Fruit fly (Drosophila melanogaster): ENCODE results near the gene Mur2B.
A peak's percentile ranks its signal among the peaks of the same experiment; 100 is the strongest.

Gene Mur2B

DNA sequence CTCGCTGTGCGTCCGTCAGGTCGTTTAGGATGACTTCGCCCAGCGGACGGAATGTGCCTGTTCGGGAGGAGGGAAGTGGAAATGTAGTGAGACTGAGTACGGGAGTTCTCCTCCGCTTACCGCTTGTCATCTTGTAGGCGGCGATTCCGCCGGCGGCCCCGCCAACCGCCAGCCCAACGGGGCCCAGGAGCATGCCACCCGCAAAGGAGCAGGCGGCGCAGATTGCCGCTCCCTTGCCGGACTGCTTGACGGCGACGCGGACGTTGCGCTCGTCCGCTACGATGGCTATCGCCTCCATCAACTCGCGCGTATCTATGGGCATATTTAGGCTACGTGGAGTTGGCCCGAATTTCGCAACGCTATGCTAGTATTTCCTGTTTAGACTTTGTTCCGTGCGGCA, at the start of gene Mur2B:
Mur2B (minus strand) TSS at position 101 of the 400 bp plus-strand sequence.
- no peak for TF ChIP-seq noc (tag; optimal IDR thresholded peaks at IDR 0.05)

DNA sequence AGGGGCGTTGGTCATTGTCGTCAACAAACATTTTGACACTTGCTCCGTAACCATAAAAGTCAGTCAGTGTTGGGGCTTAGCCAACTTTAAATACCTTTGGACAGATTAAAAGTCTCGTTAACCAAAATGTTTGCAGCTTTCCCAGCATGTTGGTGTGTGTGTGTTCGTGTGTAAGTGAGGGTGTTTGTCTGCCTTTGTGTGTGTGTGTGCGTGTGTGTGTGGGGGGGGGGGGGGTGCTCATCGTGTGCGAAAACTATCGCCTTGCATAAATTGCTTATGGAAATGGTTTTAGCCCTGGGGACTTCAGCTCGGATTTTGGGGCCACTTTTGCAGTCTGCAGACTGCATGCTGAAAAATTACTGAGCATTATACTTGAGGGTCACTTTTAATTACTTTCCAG, 46.3 kb upstream of the Mur2B start:
- no peak for TF ChIP-seq noc (tag; optimal IDR thresholded peaks at IDR 0.05)

DNA sequence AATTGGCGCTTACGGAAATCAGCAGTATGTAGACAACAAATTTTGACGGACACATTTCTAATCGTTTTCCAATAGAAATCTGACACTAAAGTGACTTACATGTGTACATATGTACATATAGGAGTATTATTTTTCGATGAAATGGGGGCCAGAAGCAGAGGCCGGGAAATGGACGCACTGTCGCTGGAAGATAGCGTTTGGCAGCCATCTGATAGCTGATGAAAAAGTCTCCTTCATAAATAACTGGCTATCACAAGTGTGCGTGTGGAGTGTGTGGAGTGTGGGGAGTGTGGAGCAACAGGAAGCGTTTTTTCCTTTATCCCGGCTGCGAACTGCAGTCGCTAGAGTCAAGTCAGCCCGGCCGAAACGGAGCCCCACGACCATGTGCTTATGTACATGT, 41.5 kb upstream of the Mur2B start, which contains the start of gene CG3795:
CG3795 (minus strand) TSS at position 101 of the 400 bp plus-strand sequence.
- TF ChIP-seq noc (tag; optimal IDR thresholded peaks at IDR 0.05): no peak

DNA sequence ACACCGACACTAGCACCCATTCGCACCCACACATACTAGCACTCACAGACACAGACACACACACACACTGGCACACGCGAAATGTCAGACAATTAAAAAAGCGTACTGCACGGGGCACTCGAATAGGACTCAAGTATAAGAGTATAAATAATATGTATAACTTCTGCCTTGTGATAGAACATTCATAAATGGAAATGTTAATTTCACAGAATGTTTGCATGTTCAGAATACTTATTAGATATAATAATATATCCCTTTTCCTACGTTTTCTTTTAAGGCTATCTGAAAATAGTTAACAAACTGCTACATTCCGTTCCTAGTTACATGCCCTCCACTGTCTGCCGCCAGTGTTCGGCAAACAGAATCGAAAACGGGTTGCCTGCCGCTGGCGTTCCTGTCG, 37.3 kb upstream of the Mur2B start:
- no peak for TF ChIP-seq noc (tag; optimal IDR thresholded peaks at IDR 0.05)

DNA sequence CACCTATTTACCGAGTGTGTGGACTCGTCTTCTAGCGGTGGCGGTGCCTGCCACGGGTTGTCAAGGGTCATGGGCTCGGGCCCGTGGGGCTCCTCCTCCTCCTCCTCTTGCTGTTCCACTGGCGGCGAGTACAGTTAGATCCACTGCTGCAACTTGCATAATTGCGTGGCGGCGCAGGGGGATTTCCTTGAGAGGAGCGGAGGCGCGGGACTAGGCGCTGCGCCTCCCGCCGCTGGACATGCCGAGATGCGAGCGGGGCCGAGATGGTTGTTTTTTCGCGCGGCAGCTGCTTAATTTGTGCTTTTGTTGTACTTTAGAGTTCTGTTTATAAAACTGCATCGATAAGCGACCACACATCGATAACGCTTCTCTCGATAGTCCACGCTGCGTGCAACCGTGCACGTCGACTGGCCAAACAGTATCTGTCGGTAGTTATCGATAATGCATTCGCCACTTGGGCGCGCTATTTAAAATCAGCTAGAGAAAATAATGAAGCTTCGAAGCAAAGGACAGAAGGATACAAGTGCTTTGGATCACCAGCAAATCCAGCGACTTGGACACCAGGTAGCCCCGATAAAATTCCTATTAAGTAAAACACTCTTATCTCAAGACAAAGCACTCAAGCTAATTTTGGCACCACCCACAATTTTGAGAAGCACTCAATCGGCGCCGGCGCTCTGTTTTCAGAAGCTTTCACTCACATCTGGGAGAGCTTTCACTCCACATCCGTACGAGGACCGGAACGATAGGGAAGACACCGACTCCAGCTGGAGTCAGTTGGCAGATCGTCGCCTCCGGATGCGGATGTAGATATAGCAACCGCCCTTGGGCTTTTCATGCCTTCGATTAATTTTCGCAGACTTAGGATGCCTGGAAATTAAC, 27.2 kb upstream of the Mur2B start, which contains the start of gene a6:
a6 (minus strand) TSS at position 361 of the 882 bp plus-strand sequence.
- TF ChIP-seq noc (tag; optimal IDR thresholded peaks at IDR 0.05): no peak

DNA sequence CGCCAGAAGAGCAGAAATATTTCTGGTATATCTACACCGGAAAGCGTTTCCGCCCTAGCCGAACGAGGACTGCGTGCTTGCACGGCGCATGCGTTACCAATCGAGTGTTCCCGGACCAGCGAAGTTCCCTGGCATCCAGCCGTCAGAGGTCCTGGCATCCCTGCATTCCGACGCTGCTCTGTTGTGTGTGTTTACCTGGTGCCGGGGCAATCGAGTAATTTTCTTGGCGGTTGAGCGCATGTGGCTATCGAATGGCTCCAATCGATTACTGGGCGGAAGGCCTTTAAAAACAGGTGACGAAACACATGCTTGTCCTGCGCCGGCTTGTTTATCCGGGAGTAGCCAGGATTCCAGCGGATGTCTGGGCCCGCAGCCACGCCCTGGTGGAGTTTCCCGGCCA, 24.0 kb upstream of the Mur2B start, which contains the start of gene CG32809:
CG32809 (minus strand) TSS at position 216 of the 400 bp plus-strand sequence.
- no peak for TF ChIP-seq noc (tag; optimal IDR thresholded peaks at IDR 0.05)

DNA sequence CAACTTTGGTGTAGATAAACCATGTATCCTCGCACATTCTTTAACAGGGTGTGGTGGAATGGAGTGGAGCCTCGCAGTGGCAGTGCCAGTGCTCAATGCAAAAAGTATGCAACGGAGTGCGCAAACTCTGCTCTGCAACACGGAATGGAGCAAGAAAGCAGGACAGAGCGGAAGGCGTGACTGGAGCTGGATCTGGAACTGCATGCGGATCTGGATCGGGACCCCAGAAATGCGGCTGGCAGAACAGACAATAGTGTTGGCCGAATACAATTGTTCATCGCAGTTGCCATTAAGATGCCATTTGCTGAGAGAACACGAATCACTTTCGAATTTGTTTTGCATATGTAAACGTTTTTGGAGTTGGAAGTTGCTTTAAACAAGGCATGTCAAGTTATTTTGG, 22.9 kb upstream of the Mur2B start:
- TF ChIP-seq noc (tag; optimal IDR thresholded peaks at IDR 0.05): no peak

DNA sequence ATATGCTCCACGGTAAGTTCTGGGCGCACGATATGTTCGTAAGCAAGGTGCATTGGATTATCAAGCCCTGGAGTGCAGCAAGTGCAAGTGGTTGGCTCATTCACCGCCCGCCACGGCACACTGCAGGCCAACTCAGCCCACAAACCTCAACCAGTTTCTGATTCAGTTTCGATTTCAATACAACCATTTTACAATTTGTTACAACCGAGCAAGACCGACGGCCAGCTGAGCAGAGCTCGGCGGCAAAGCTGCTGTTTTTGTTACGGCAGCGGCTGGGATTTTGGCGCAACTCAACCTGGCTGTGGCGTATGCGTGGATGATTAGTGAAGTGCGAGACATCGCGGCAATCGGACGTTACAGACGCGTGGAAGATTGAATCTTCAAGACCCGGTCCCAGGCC, 17.7 kb upstream of the Mur2B start, which contains the start of gene b6:
b6 (plus strand) TSS at position 320 of the 400 bp plus-strand sequence.
- no peak for TF ChIP-seq noc (tag; optimal IDR thresholded peaks at IDR 0.05)

DNA sequence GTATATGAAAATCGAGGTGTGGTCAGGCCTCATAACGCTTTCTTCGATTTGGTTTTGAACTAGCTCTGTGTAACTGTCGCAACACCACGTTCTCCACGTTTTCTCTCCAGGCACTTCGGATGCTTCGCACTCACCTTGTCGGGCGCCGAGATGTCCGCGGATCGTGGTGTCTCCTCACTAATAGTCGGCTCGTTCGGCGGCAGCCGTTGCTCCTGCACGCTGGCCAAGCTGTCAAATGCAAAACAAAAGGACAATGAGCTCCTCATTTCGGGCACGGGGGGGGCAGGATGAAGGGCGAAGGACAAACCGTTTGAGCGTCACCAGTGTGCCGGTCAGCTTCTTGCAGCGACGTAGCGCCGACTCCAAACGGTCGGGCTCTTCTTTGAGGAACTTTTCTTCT, 12.7 kb upstream of the Mur2B start, which contains the start of gene CG14797:
CG14797 (plus strand) TSS at position 301 of the 400 bp plus-strand sequence.
- TF ChIP-seq noc (tag; optimal IDR thresholded peaks at IDR 0.05): no peak

DNA sequence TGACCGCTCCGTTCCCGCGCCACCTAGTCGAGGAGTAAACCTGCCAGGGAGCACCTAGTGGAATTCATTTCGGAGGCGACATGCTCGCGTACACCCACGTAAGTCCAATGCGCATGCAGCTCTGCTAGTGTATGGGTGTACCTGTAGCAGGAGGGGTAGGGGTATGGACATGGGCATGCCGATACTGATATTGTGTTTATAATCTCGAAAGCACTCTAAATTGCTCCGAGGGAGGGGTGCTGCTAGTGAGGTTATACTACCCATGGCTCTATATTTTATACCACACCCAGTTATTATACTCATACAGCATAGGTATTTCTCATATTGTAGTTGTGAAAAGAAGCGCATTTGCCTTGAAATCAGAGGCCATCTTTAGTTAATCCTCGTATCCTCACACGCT, 1.3 kb upstream of the Mur2B start:
- no peak for TF ChIP-seq noc (tag; optimal IDR thresholded peaks at IDR 0.05)

DNA sequence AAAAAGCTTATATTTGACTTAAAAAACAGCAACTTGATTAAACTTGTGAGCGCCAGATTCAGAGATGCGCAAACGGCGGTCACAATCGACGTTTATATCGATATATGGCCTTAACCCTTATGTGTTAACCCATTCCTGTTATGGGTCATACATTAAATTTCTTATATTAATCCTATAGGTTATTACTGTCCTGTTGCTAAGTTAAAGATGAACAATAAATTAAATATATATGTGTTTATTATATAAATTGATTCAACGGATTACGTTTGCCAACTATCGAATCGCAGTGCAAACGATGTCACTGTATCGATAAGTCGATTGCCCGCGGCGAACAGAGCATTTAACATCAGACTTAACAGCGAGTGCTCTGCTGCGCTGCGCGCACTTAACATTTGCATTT, 626 bp upstream of the Mur2B start, which contains the start of the genes CG3740 and hfw:
CG3740 (minus strand) TSS at position 84 of the 400 bp plus-strand sequence.
hfw (plus strand) TSS at position 357 of the 400 bp plus-strand sequence.
- peak; percentile 34 for TF ChIP-seq noc (tag; optimal IDR thresholded peaks at IDR 0.05)

DNA sequence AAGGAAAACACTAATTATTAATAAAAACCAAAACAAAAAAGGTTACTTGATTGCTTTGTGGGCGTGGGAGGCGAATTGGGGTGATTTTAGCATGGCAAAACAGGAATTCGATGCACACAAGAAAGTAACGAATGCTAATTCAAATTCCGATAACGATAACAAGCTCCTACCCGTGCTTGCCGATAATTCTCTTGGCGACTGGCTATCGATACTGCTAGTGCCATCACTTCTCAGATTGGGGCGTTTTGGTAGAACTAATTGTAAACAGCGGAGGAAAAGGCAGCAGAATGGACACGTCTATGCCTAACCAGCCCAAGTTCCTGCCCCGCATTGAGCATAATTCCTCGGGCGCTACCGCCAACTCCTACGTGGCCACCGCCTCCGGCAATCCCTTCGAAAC, 3.8 kb downstream of the Mur2B start, which contains the start of gene dor:
dor (plus strand) TSS at position 217 of the 400 bp plus-strand sequence.
- no peak for TF ChIP-seq noc (tag; optimal IDR thresholded peaks at IDR 0.05)

DNA sequence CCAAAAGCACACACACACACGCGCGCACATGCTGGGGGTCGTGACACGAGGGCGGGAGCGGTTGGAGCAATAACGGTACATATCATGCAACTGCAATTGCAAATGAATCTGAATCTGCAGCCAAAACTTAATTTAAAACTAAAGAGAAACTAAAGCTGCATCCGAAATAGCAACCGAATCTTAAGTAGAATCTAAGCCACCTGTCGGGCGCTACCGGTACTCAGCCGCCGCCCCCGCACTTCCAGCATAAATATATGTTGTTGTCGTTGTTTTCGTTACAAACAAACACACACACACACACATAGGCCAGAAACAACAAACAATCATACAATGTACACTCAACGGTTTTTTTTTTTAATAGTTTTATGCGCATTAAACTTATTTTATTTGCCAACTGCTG, 8.3 kb downstream of the Mur2B start:
- TF ChIP-seq noc (tag; optimal IDR thresholded peaks at IDR 0.05): no peak

DNA sequence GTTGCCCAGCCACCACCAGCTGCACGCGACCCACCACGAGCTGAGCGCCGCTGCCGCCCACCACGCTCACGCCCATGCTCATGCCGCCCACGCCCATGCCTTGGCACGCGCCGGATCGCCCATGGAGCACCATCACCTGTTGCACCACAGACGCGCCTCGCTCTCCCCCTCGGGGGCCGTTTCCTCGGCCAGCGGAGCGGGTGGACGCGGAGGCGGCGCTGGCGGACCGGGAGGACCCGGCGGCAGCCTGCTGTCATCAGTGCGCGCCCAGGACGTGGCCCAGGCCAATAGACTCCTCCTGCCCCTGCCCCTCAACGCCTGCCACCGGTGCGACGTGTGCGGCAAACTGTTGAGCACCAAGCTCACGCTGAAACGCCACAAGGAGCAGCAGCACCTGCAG, 20.7 kb downstream of the Mur2B start:
- TF ChIP-seq noc (tag; optimal IDR thresholded peaks at IDR 0.05): no peak

DNA sequence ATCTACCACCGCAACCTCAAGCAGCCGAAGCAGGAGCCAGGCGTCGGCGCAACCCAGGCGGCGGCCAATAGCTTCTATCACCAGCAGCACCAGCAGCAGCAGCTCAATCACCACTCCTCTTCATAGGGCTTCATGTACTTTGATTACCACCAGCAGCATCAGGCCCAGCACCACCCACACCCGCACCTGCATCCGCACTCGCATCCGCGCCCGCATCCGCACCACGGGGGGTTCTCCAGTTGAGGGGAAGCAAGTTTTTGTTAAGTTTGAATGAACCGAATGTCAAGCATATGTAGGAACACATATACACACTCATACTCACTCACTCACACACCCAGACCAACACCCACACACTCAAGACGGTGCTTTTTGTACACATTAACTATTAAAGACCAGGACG, 24.9 kb downstream of the Mur2B start:
- no peak for TF ChIP-seq noc (tag; optimal IDR thresholded peaks at IDR 0.05)

DNA sequence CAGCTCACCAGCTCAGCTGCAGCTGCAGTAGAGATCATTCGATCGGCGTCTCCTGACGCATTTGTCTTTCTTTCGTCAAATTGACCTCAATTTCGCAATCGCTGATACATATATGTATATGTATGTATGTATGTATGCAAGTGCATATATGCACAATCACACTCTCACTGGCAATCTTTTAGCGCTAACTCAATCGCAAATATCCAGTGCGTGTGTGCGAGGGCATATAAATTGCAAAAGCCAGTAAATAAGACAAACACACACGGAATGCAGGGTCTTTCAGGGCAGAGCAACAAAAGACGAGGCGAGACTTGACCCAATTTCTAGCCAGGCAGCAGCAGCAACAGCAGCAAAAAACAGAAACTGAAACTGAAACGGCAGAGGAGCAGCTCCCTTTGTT, 41.0 kb downstream of the Mur2B start:
- TF ChIP-seq noc (tag; optimal IDR thresholded peaks at IDR 0.05): no peak

DNA sequence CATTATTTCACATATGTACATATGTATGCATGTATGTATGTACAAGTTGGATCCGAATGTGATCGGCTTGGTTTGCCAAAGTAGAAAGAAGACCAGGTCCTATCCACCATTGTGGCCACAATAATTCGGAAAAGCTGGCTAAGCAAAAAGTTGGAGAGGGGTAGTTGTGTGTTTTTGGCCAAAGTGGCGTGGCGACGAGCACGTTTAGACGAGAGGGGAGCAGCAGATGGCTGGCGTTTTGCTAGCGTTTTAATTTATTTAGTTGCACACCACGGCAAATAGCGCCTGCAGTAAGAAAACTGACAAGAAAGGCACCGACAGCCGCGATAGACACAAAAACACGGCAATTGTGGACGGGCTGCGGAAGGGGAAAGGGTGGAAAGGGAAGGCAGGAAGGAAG, 43.4 kb downstream of the Mur2B start:
- no peak for TF ChIP-seq noc (tag; optimal IDR thresholded peaks at IDR 0.05)
